Fruit fly (Drosophila melanogaster) whole organism, embryonic: ENCODE results near the gene CG3294.

ENCODE experiments used
- C15 ChIP-seq: fragments of 200-800 bp; sonication (Bioruptor generic); IDR thresholded peaks from 3 replicates; pipeline ENCODE4 v1.3.6; 2022; ENCODE audit warnings: missing biosample characterization, missing genetic modification characterization
- CG10209 ChIP-seq: fragments of 200-800 bp; sonication (Bioruptor generic); optimal IDR thresholded peaks from 3 replicates; lab custom pipeline; 2017; ENCODE audit warnings: missing biosample characterization, mild to moderate bottlenecking, missing genetic modification characterization, missing genetic modification reagents
- CG10462 ChIP-seq: fragments of 200-800 bp; sonication (Bioruptor generic); optimal IDR thresholded peaks from 2 replicates; lab custom pipeline; 2016; ENCODE audit warnings: missing biosample characterization, missing genetic modification characterization
- CG11093 ChIP-seq: fragments of 200-800 bp; sonication (Bioruptor generic); IDR thresholded peaks from 3 replicates; pipeline ENCODE4 v1.3.6; 2022; ENCODE audit warnings: missing biosample characterization, missing genetic modification characterization
- CG14441 ChIP-seq: fragments of 200-800 bp; sonication (Bioruptor generic); IDR thresholded peaks from 2 replicates; pipeline ENCODE4 v1.3.6; 2022; ENCODE audit warnings: missing biosample characterization, missing genetic modification characterization
- CG33213 ChIP-seq: fragments of 200-800 bp; sonication (Bioruptor generic); optimal IDR thresholded peaks from 3 replicates; lab custom pipeline; 2016; ENCODE audit warnings: missing biosample characterization, missing genetic modification characterization
- CG34376 ChIP-seq: fragments of 200-800 bp; sonication (Bioruptor generic); optimal IDR thresholded peaks from 2 replicates; lab custom pipeline; 2018; ENCODE audit warnings: missing biosample characterization, mild to moderate bottlenecking, missing genetic modification characterization
- CG4424 ChIP-seq: fragments of 200-800 bp; sonication (Bioruptor generic); optimal IDR thresholded peaks from 3 replicates; lab custom pipeline; 2016; ENCODE audit warnings: missing biosample characterization, missing genetic modification characterization
- CG5180 ChIP-seq: fragments of 200-800 bp; sonication (Bioruptor generic); optimal IDR thresholded peaks from 3 replicates; lab custom pipeline; 2017; ENCODE audit warnings: missing biosample characterization, missing genetic modification characterization, mild to moderate bottlenecking, moderate library complexity, missing genetic modification reagents
- CG5953 ChIP-seq: fragments of 200-800 bp; sonication (Bioruptor generic); IDR thresholded peaks from 2 replicates; pipeline ENCODE4 v1.3.6; 2022; ENCODE audit warnings: missing biosample characterization, missing genetic modification characterization
- CG9437 ChIP-seq: fragments of 200-800 bp; sonication (Bioruptor generic); optimal IDR thresholded peaks from 2 replicates; lab custom pipeline; 2018; ENCODE audit warnings: missing biosample characterization, mild to moderate bottlenecking, missing genetic modification characterization
- CG9609 ChIP-seq: fragments of 200-800 bp; sonication (Bioruptor generic); optimal IDR thresholded peaks from 3 replicates; lab custom pipeline; 2016; ENCODE audit warnings: missing biosample characterization, missing genetic modification characterization
- CG9727 ChIP-seq: fragments of 200-800 bp; sonication (Bioruptor generic); optimal IDR thresholded peaks from 3 replicates; lab custom pipeline; 2017; ENCODE audit warnings: missing biosample characterization, mild to moderate bottlenecking, missing genetic modification characterization
- CkIIα-i1 ChIP-seq: fragments of 200-800 bp; sonication (Bioruptor generic); IDR thresholded peaks from 2 replicates; pipeline ENCODE4 v1.3.6; 2022; ENCODE audit warnings: missing biosample characterization, missing genetic modification characterization
- Doc3 ChIP-seq: fragments of 200-800 bp; sonication (Bioruptor generic); IDR thresholded peaks from 3 replicates; pipeline ENCODE4 v1.3.6; 2022; ENCODE audit warnings: missing biosample characterization, missing genetic modification characterization; ENCODE audit not compliant: partially characterized antibody
- ERR ChIP-seq: fragments of 200-800 bp; sonication (Bioruptor generic); optimal IDR thresholded peaks from 2 replicates; lab custom pipeline; 2016; ENCODE audit warnings: missing biosample characterization, missing genetic modification characterization
- Fer1 ChIP-seq: fragments of 200-800 bp; sonication (Bioruptor generic); optimal IDR thresholded peaks from 2 replicates; lab custom pipeline; 2017; ENCODE audit warnings: missing biosample characterization, mild to moderate bottlenecking, missing genetic modification characterization
- Fer2 ChIP-seq: fragments of 200-800 bp; sonication (Bioruptor generic); optimal IDR thresholded peaks from 2 replicates; lab custom pipeline; 2018; ENCODE audit warnings: missing biosample characterization, mild to moderate bottlenecking, missing genetic modification characterization, moderate library complexity
- Hr39 ChIP-seq: fragments of >200 bp; optimal IDR thresholded peaks from 2 replicates; lab custom pipeline; 2017
- Kr ChIP-seq: fragments of 200-800 bp; sonication (Bioruptor generic); optimal IDR thresholded peaks from 2 replicates; lab custom pipeline; 2017; ENCODE audit warnings: missing biosample characterization, mild to moderate bottlenecking, missing genetic modification characterization
- Lpt ChIP-seq: fragments of >200 bp; optimal IDR thresholded peaks from 2 replicates; lab custom pipeline; 2018; ENCODE audit warnings: missing biosample characterization, missing genetic modification characterization
- MBD-R2 ChIP-seq: fragments of 200-800 bp; sonication (Bioruptor generic); IDR thresholded peaks from 2 replicates; pipeline ENCODE4 v1.3.6; 2022; ENCODE audit warnings: missing biosample characterization, missing genetic modification characterization
- Nf-YB ChIP-seq: fragments of 200-800 bp; sonication (Bioruptor generic); optimal IDR thresholded peaks from 3 replicates; lab custom pipeline; 2019; ENCODE audit warnings: missing biosample characterization, mild to moderate bottlenecking, missing genetic modification characterization, moderate library complexity
- Pdp1 ChIP-seq, 2 experiments: fragments of 200-800 bp; sonication (Bioruptor generic); optimal IDR thresholded peaks; 3 replicates each; lab custom pipeline; 2016; ENCODE audit warnings: missing biosample characterization in 2 of 2, missing genetic modification characterization in 2 of 2, mild to moderate bottlenecking in 1 of 2, moderate library complexity in 1 of 2
- Ravus ChIP-seq: fragments of 200-800 bp; sonication (Bioruptor generic); IDR thresholded peaks from 2 replicates; pipeline ENCODE4 v1.3.6; 2022; ENCODE audit warnings: missing biosample characterization, missing genetic modification characterization
- Rx ChIP-seq: fragments of 200-800 bp; sonication (Bioruptor generic); IDR thresholded peaks from 2 replicates; pipeline ENCODE4 v1.3.6; 2022; ENCODE audit warnings: missing biosample characterization, missing genetic modification characterization
- Scr ChIP-seq: fragments of 200-800 bp; sonication (Bioruptor generic); IDR thresholded peaks from 2 replicates; pipeline ENCODE4 v1.3.6; 2022; ENCODE audit warnings: missing biosample characterization, missing genetic modification characterization; ENCODE audit not compliant: partially characterized antibody
- Sin3A ChIP-seq: fragments of >200 bp; optimal IDR thresholded peaks from 2 replicates; lab custom pipeline; 2018
- Six4 ChIP-seq: fragments of 200-800 bp; sonication (Bioruptor generic); optimal IDR thresholded peaks from 2 replicates; lab custom pipeline; 2016; ENCODE audit warnings: missing biosample characterization, missing genetic modification characterization
- Xbp1 ChIP-seq: fragments of 200-800 bp; sonication (Bioruptor generic); optimal IDR thresholded peaks from 3 replicates; lab custom pipeline; 2016; ENCODE audit warnings: missing biosample characterization, mild to moderate bottlenecking, missing genetic modification characterization
- ab ChIP-seq: fragments of 200-800 bp; sonication (Bioruptor generic); optimal IDR thresholded peaks from 2 replicates; lab custom pipeline; 2016; ENCODE audit warnings: missing biosample characterization, missing genetic modification characterization
- al ChIP-seq: fragments of 200-800 bp; sonication (Bioruptor generic); IDR thresholded peaks from 2 replicates; pipeline ENCODE4 v1.3.6; 2022; ENCODE audit warnings: missing biosample characterization, missing genetic modification characterization
- ase ChIP-seq: fragments of 200-800 bp; sonication (Bioruptor generic); IDR thresholded peaks from 3 replicates; pipeline ENCODE4 v1.3.6; 2022; ENCODE audit warnings: missing biosample characterization, missing genetic modification characterization
- bbx ChIP-seq: fragments of 200-800 bp; sonication (Bioruptor generic); IDR thresholded peaks from 2 replicates; pipeline ENCODE4 v1.3.6; 2022; ENCODE audit warnings: missing biosample characterization, missing genetic modification characterization; ENCODE audit not compliant: partially characterized antibody
- br ChIP-seq: fragments of >200 bp; optimal IDR thresholded peaks from 2 replicates; lab custom pipeline; 2017
- cato ChIP-seq: fragments of 200-800 bp; sonication (Bioruptor generic); optimal IDR thresholded peaks from 2 replicates; lab custom pipeline; 2016; ENCODE audit warnings: missing biosample characterization, missing genetic modification characterization, borderline replicate concordance
- dimm ChIP-seq: fragments of 200-800 bp; sonication (Bioruptor generic); IDR thresholded peaks from 2 replicates; pipeline ENCODE4 v1.3.6; 2022; ENCODE audit warnings: missing biosample characterization, missing genetic modification characterization
- gfzf ChIP-seq: fragments of 200-800 bp; sonication (Bioruptor generic); optimal IDR thresholded peaks from 2 replicates; lab custom pipeline; 2016; ENCODE audit warnings: missing biosample characterization, mild to moderate bottlenecking, missing genetic modification characterization, moderate library complexity
- her ChIP-seq: fragments of 200-800 bp; sonication (Bioruptor generic); optimal IDR thresholded peaks from 2 replicates; lab custom pipeline; 2016; ENCODE audit warnings: missing biosample characterization, missing genetic modification characterization
- maf-S ChIP-seq: fragments of 200-800 bp; sonication (Bioruptor generic); optimal IDR thresholded peaks from 2 replicates; lab custom pipeline; 2016; ENCODE audit warnings: missing biosample characterization, missing genetic modification characterization
- run ChIP-seq: fragments of 200-800 bp; sonication (Bioruptor generic); optimal IDR thresholded peaks from 3 replicates; lab custom pipeline; 2018; ENCODE audit warnings: missing biosample characterization, mild to moderate bottlenecking, missing genetic modification characterization
- sim ChIP-seq: fragments of 200-800 bp; sonication (Bioruptor generic); IDR thresholded peaks from 2 replicates; pipeline ENCODE4 v1.3.6; 2022; ENCODE audit warnings: missing biosample characterization, missing genetic modification characterization
- sisA ChIP-seq: fragments of 200-800 bp; sonication (Bioruptor generic); IDR thresholded peaks from 2 replicates; pipeline ENCODE4 v1.3.6; 2022; ENCODE audit warnings: missing biosample characterization, missing genetic modification characterization
- slbo ChIP-seq: fragments of 200-800 bp; sonication (Bioruptor generic); IDR thresholded peaks from 2 replicates; pipeline ENCODE4 v1.3.6; 2022; ENCODE audit warnings: missing biosample characterization, missing genetic modification characterization
- sqz ChIP-seq: fragments of 200-800 bp; sonication (Bioruptor generic); optimal IDR thresholded peaks from 3 replicates; lab custom pipeline; 2018; ENCODE audit warnings: missing biosample characterization, mild to moderate bottlenecking, missing genetic modification characterization
- tna ChIP-seq: fragments of 200-800 bp; sonication (Bioruptor generic); IDR thresholded peaks from 2 replicates; pipeline ENCODE4 v1.3.6; 2022; ENCODE audit warnings: missing biosample characterization, missing genetic modification characterization; ENCODE audit not compliant: partially characterized antibody
- trh ChIP-seq: fragments of 200-800 bp; sonication (Bioruptor generic); optimal IDR thresholded peaks from 2 replicates; lab custom pipeline; 2016; ENCODE audit warnings: missing biosample characterization, missing genetic modification characterization
- twi ChIP-seq: fragments of 200-800 bp; optimal IDR thresholded peaks from 2 replicates; lab custom pipeline; 2019; ENCODE audit warnings: missing biosample characterization, mild to moderate bottlenecking, missing genetic modification characterization, moderate library complexity
- wdn ChIP-seq: fragments of 200-800 bp; sonication (Bioruptor generic); IDR thresholded peaks from 2 replicates; pipeline ENCODE4 v1.3.6; 2022; ENCODE audit warnings: missing biosample characterization, missing genetic modification characterization
- zf30C ChIP-seq: fragments of 200-800 bp; sonication (Bioruptor generic); optimal IDR thresholded peaks from 3 replicates; lab custom pipeline; 2018; ENCODE audit warnings: missing biosample characterization, mild to moderate bottlenecking, missing genetic modification characterization
- zfh2 ChIP-seq: fragments of 200-800 bp; sonication (Bioruptor generic); optimal IDR thresholded peaks from 2 replicates; lab custom pipeline; 2016; ENCODE audit warnings: missing biosample characterization, missing genetic modification characterization

The CG3294 gene

dm6 chr2L:4837772-4838397 is 43.5 kb downstream of the CG3294 start, which contains the start of the genes tank and CG12194 (continued):
- TF ChIP-seq Nf-YB (peak; percentile 88), her (peak; percentile 97), br (lab: Kevin White, UChicago) (no peak), ab (peak; percentile 98), Hr39 (lab: Kevin White, UChicago) (no peak), Xbp1 (GFP tag; lab: Kevin White, UChicago) (peak; percentile 100), dimm (GFP tag; lab: Robert Waterston, UW) (peak; percentile 98), Scr (GFP tag; lab: Robert Waterston, UW) (peak; percentile 83), Fer2 (peak; percentile 78), zf30C (GFP tag; lab: Kevin White, UChicago) (peak; percentile 96), trh (peak; percentile 98), C15 (peak; percentile 98), CG33213 (GFP tag; lab: Kevin White, UChicago) (peak; percentile 99), tna (peak; percentile 48; the same call in 1 of the 2 replicates), Rx (GFP tag; lab: Robert Waterston, UW) (peak; percentile 99), Kr (GFP tag; lab: Kevin White, UChicago) (peak; percentile 37), CG9609 (GFP tag; lab: Kevin White, UChicago) (peak; percentile 99), gfzf (GFP tag; lab: Kevin White, UChicago) (peak; percentile 37), Doc3 (GFP tag; lab: Robert Waterston, UW) (peak; percentile 82; the same call in 2 of the 3 replicates), Six4 (peak; percentile 99), CG11093 (GFP tag; lab: Robert Waterston, UW) (peak; percentile 99), CG14441 (peak; percentile 99), Ravus (GFP tag; lab: Robert Waterston, UW) (peak; percentile 98), sisA (GFP tag; lab: Robert Waterston, UW) (peak; percentile 100), al (GFP tag; lab: Robert Waterston, UW) (peak; percentile 98), run (tag; lab: Kevin White, UChicago) (peak; percentile 96), twi (peak; percentile 91), MBD-R2 (GFP tag; lab: Robert Waterston, UW) (peak; percentile 99), zfh2 (GFP tag; lab: Kevin White, UChicago) (peak; percentile 99), CG5953 (GFP tag; lab: Robert Waterston, UW) (peak; percentile 99), CG34376 (GFP tag; lab: Kevin White, UChicago) (peak; percentile 82), maf-S (GFP tag; lab: Kevin White, UChicago) (peak; percentile 99), CG10462 (peak; percentile 98), CG5180 (peak; percentile 84), Fer1 (GFP tag; lab: Kevin White, UChicago) (peak; percentile 98), sim (GFP tag; lab: Robert Waterston, UW) (peak; percentile 99), CG9437 (GFP tag; lab: Kevin White, UChicago) (peak; percentile 99), sqz (GFP tag; lab: Kevin White, UChicago) (no peak), ase (peak; percentile 99), slbo (GFP tag; lab: Robert Waterston, UW) (peak; percentile 99), CG4424 (GFP tag; lab: Kevin White, UChicago) (peak; percentile 99), CkIIα-i1 (GFP tag; lab: Robert Waterston, UW) (peak; percentile 97), cato (GFP tag; lab: Kevin White, UChicago) (peak; percentile 99), ERR (GFP tag; lab: Kevin White, UChicago) (peak; percentile 97), CG10209 (GFP tag; lab: Kevin White, UChicago) (peak; percentile 99), Sin3A (lab: Kevin White, UChicago) (peak; percentile 84), wdn (GFP tag; lab: Robert Waterston, UW) (peak; percentile 99), Pdp1 (GFP tag; optimal IDR thresholded peaks at IDR 0.05; lab: Kevin White, UChicago) (peak; percentile 98 to 99), bbx (GFP tag; lab: Robert Waterston, UW) (peak; percentile 73), CG9727 (GFP tag; lab: Kevin White, UChicago) (peak; percentile 99), Lpt (GFP tag; lab: Kevin White, UChicago) (no peak)
